Worm (Caenorhabditis elegans) whole organism, late embryonic: ENCODE data around the gene srh-71.
"Not testable (repeated sequence)": the region's sequence is repeated elsewhere in the genome, so short reads cannot be mapped to it uniquely, and the experiment has no call there.

ENCODE experiments used
- C08G9.2 ChIP-seq: sonication (generic microtip); optimal IDR thresholded peaks from 2 replicates; lab custom pipeline; 2016; ENCODE audit warnings: mild to moderate bottlenecking, missing genetic modification characterization, moderate library complexity, missing compliant biosample characterization
- C38D4.7 ChIP-seq: fragments of 200-800 bp; sonication (Bioruptor generic); optimal IDR thresholded peaks from 2 replicates; lab custom pipeline; 2018; ENCODE audit warnings: mild to moderate bottlenecking, missing genetic modification characterization, moderate library complexity, missing compliant biosample characterization
- K02D7.2 ChIP-seq: sonication (generic microtip); optimal IDR thresholded peaks from 2 replicates; lab custom pipeline; 2017; ENCODE audit warnings: mild to moderate bottlenecking, missing genetic modification characterization, missing compliant biosample characterization
- K09A11.1 ChIP-seq: sonication (generic microtip); optimal IDR thresholded peaks from 2 replicates; lab custom pipeline; 2017; ENCODE audit warnings: antibody characterized with exemption, mild to moderate bottlenecking, missing genetic modification characterization, missing compliant biosample characterization; ENCODE audit not compliant: insufficient read depth
- Y22D7AL.16 ChIP-seq: sonication (generic microtip); optimal IDR thresholded peaks from 2 replicates; lab custom pipeline; 2016; ENCODE audit warnings: missing genetic modification characterization, missing compliant biosample characterization
- ahr-1 ChIP-seq: sonication (generic microtip); optimal IDR thresholded peaks from 2 replicates; lab custom pipeline; 2016; ENCODE audit warnings: missing genetic modification characterization, missing compliant biosample characterization
- ceh-14 ChIP-seq: sonication (generic microtip); optimal IDR thresholded peaks from 2 replicates; lab custom pipeline; 2016; ENCODE audit warnings: missing genotype, missing genetic modification characterization, missing compliant biosample characterization
- ceh-22 ChIP-seq: sonication (generic microtip); optimal IDR thresholded peaks from 2 replicates; lab custom pipeline; 2017; ENCODE audit warnings: missing biosample characterization, missing genetic modification characterization
- ceh-30 ChIP-seq: fragments of 150-350 bp; optimal IDR thresholded peaks from 2 replicates; lab custom pipeline; 2014; ENCODE audit warnings: missing biosample characterization, missing genetic modification characterization
- ceh-31 ChIP-seq: sonication (generic microtip); optimal IDR thresholded peaks from 2 replicates; lab custom pipeline; 2016; ENCODE audit warnings: missing genetic modification characterization, missing compliant biosample characterization
- ceh-45 ChIP-seq: fragments of 200-800 bp; sonication (Bioruptor generic); IDR thresholded peaks from 2 replicates; pipeline ENCODE4 v1.3.6; 2022; ENCODE audit warnings: missing genetic modification reagents, missing genetic modification characterization, missing compliant biosample characterization
- ceh-6 ChIP-seq: fragments of 200-800 bp; sonication (Bioruptor generic); optimal IDR thresholded peaks from 2 replicates; lab custom pipeline; 2018; ENCODE audit warnings: mild to moderate bottlenecking, missing genetic modification characterization, missing compliant biosample characterization
- che-1 ChIP-seq: sonication (generic microtip); optimal IDR thresholded peaks from 2 replicates; lab custom pipeline; 2016; ENCODE audit warnings: mild to moderate bottlenecking, missing genetic modification characterization, missing compliant biosample characterization
- dve-1 ChIP-seq: sonication (generic microtip); optimal IDR thresholded peaks from 2 replicates; lab custom pipeline; 2017; ENCODE audit warnings: antibody characterized with exemption, mild to moderate bottlenecking, missing genetic modification characterization, missing compliant biosample characterization
- elt-2 ChIP-seq: sonication (generic microtip); optimal IDR thresholded peaks from 2 replicates; lab custom pipeline; 2016; ENCODE audit warnings: missing genetic modification reagents, missing genetic modification characterization, missing compliant biosample characterization
- eyg-1 ChIP-seq: sonication (generic microtip); optimal IDR thresholded peaks from 2 replicates; lab custom pipeline; 2016; ENCODE audit warnings: missing genotype, missing genetic modification characterization, missing compliant biosample characterization
- lim-6 ChIP-seq: sonication (generic microtip); optimal IDR thresholded peaks from 2 replicates; lab custom pipeline; 2016; ENCODE audit warnings: missing genetic modification characterization, missing compliant biosample characterization
- lin-11 ChIP-seq: fragments of 200-800 bp; sonication (Bioruptor generic); optimal IDR thresholded peaks from 2 replicates; lab custom pipeline; 2018; ENCODE audit warnings: mild to moderate bottlenecking, missing genetic modification characterization, missing compliant biosample characterization
- mec-3 ChIP-seq: sonication (generic microtip); optimal IDR thresholded peaks from 2 replicates; lab custom pipeline; 2016; ENCODE audit warnings: borderline replicate concordance, missing genetic modification characterization, missing compliant biosample characterization
- npax-4 ChIP-seq: sonication (generic microtip); optimal IDR thresholded peaks from 2 replicates; lab custom pipeline; 2016; ENCODE audit warnings: missing genetic modification characterization, missing compliant biosample characterization
- pag-3 ChIP-seq: sonication (generic microtip); optimal IDR thresholded peaks from 2 replicates; lab custom pipeline; 2016; ENCODE audit warnings: missing compliant biosample characterization, missing genetic modification characterization, borderline replicate concordance
- pat-9 ChIP-seq: fragments of 200-800 bp; sonication (Bioruptor generic); optimal IDR thresholded peaks from 2 replicates; lab custom pipeline; 2018; ENCODE audit warnings: mild to moderate bottlenecking, missing genetic modification characterization, moderate library complexity, missing compliant biosample characterization
- pha-2 ChIP-seq: sonication (generic microtip); optimal IDR thresholded peaks from 2 replicates; lab custom pipeline; 2017; ENCODE audit warnings: mild to moderate bottlenecking, missing genetic modification characterization, missing compliant biosample characterization
- pha-4 ChIP-seq: fragments of 150-350 bp; optimal IDR thresholded peaks from 2 replicates; lab custom pipeline; 2018; ENCODE audit warnings: missing biosample characterization, missing genetic modification reagents, missing genetic modification characterization
- pqm-1 ChIP-seq: sonication (generic microtip); optimal IDR thresholded peaks from 2 replicates; lab custom pipeline; 2016; ENCODE audit warnings: missing genetic modification characterization, missing compliant biosample characterization
- pros-1 ChIP-seq: fragments of 150-350 bp; optimal IDR thresholded peaks from 2 replicates; lab custom pipeline; 2014; ENCODE audit warnings: missing biosample characterization, missing genetic modification reagents, missing genetic modification characterization
- ref-2 ChIP-seq: sonication (generic microtip); optimal IDR thresholded peaks from 2 replicates; lab custom pipeline; 2016; ENCODE audit warnings: missing genetic modification characterization, missing compliant biosample characterization
- sdc-2 ChIP-seq: sonication (generic microtip); optimal IDR thresholded peaks from 2 replicates; lab custom pipeline; 2016; ENCODE audit warnings: missing genotype, missing genetic modification characterization, missing compliant biosample characterization
- sox-4 ChIP-seq: sonication (generic microtip); optimal IDR thresholded peaks from 2 replicates; lab custom pipeline; 2017; ENCODE audit warnings: mild to moderate bottlenecking, missing genetic modification characterization, inconsistent platforms, missing compliant biosample characterization
- syd-9 ChIP-seq: sonication (generic microtip); optimal IDR thresholded peaks from 2 replicates; lab custom pipeline; 2016; ENCODE audit warnings: mild to moderate bottlenecking, missing genetic modification characterization, moderate library complexity, missing compliant biosample characterization
- unc-3 ChIP-seq, 2 experiments: fragments of 200-800 bp in 1 of 2; sonication (Bioruptor generic) in 1 of 2; sonication (generic microtip) in 1 of 2; conservative IDR thresholded peaks in 1 of 2; optimal IDR thresholded peaks in 1 of 2; 2 replicates each; pipeline versions ENCODE4 v1.3.6 to Lab custom; 2016 to 2022; ENCODE audit warnings: missing compliant biosample characterization in 2 of 2, missing genetic modification characterization in 2 of 2, missing genetic modification reagents in 1 of 2

Gene srh-71

DNA sequence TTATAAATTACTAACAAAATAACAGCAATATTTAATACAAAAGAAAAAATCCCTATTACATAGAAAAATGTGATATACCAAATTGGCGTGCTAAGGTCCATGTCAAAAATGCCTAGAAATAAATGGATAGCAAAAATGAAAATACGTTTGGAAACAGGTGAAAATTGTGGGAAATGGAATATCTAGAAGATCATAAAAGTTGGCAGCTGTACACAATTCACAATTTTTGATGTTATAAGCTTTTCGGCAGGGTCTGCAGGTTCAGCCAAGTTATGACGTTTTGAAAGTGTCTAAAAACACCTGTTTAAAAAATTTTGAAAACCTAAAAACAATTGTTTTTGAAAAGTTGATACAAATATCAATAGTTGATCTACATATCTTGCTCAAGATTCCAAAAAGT lies 19.5 kb downstream of the srh-71 start, which contains the start of gene sri-42:
Gene sri-42 (minus strand): TSS at position 101 of the 400 bp plus-strand sequence.
- TF ChIP-seq ceh-14, pat-9, pqm-1 (tag; lab: Kevin White, UChicago): not testable (repeated sequence)

DNA sequence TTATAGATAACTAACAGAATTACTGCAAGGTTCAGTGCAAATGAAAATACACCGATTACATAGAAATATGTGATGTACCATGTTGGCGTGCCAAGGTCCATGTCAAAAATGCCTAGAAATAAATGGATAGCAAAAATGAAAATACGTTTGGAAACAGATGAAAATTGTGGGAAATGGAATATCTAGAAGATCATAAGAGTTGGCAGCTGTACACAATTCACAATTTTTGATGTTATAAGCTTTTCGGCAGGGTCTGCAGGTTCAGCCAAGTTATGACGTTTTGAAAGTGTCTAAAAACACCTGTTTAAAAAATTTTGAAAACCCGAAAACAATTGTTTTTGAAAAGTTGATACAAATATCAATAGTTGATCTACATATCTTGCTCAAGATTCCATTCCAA lies 21.2 kb downstream of the srh-71 start, which contains the start of gene sri-43:
Gene sri-43 (minus strand): TSS at position 101 of the 400 bp plus-strand sequence.
- not testable (repeated sequence) for TF ChIP-seq elt-2 (tag; lab: Kevin White, UChicago); sdc-2 (tag; lab: Kevin White, UChicago); ceh-45 (GFP tag; lab: Robert Waterston, UW)

DNA sequence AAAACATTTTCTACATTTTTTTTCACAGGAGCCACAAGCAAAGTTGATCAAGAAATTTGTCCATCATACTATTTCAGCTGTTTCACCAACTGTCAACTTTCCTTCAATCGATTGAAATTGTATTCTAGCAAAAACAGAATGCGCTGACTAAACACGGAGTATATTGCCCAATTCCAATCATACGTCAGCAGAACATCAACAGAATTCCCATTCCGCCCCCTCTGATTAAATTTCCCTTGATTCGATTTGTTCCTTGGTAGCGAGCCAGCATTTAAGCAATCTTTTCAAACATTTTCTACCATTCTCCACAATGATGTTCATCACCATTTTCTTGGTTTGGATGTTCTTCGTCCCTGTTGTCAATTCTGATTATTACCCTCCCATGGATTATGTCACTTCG lies 22.5 kb downstream of the srh-71 start, which contains the start of gene T10D4.15:
Gene T10D4.15 (plus strand): TSS at position 301 of the 400 bp plus-strand sequence.
- TF ChIP-seq ceh-14 (tag; lab: Kevin White, UChicago), result no peak
- TF ChIP-seq dve-1 (tag; lab: Kevin White, UChicago), result no peak
- no peak for TF ChIP-seq Y22D7AL.16 (tag; lab: Kevin White, UChicago)
- TF ChIP-seq pros-1 (tag; lab: Kevin White, UChicago), result no peak
- TF ChIP-seq pag-3 (tag; lab: Kevin White, UChicago), result no peak
- no peak for TF ChIP-seq ceh-6 (GFP tag; lab: Kevin White, UChicago)
- TF ChIP-seq ref-2 (tag; lab: Kevin White, UChicago), result no peak
- TF ChIP-seq ceh-22 (tag; lab: Kevin White, UChicago), result no peak

- TF ChIP-seq C38D4.7 (GFP tag; lab: Kevin White, UChicago) (no peak), unc-3 (GFP tag; conservative IDR thresholded peaks at IDR 0.05; lab: Robert Waterston, UW) (no peak), unc-3 (tag; optimal IDR thresholded peaks at IDR 0.05; lab: Kevin White, UChicago) (no peak), K09A11.1 (tag; lab: Kevin White, UChicago) (no peak), syd-9 (tag; lab: Kevin White, UChicago) (no peak)
Observed at ce11 chrII:3148404-3148803, 25.1 kb downstream of the srh-71 start.

DNA sequence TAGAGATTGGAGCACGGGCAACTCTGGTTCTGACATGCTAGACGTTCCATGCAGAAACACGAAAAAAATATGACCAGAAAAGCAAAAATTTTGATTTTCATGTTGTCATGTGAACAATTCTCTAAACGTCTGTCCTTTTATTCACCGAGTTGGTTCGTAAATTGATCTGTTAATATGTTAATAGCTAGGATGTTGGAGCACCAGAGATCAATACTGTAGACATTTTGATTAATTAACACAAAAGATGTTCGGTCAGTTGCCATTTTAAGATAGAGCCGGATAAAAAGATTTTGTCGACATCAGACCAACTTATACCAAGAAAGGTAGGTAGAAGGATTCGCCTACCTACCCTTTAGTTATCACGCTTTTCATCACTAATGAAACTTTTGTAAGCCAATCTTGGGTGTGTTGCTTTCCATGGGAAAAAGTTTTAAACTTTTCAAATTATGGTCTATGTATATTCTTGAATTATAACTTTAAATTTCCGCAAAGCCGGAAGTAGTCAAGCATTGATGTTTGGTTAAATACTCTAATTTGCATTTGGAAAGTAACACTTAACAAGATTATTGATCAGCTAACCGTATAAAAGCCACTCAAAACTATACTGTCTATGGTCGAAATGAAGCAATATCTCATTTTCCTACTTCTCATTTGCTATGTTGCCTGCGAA lies 26.4 kb downstream of the srh-71 start, which contains the start of the genes T10D4.11 and T10D4.1:
Gene T10D4.11 (minus strand): TSS at position 101 of the 670 bp plus-strand sequence.
Gene T10D4.1 (plus strand): TSS at position 620 of the 670 bp plus-strand sequence.
- TF ChIP-seq ceh-30 (tag; lab: Kevin White, UChicago) (no peak), K02D7.2 (tag; lab: Kevin White, UChicago) (no peak), pqm-1 (tag; lab: Kevin White, UChicago) (no peak)

DNA sequence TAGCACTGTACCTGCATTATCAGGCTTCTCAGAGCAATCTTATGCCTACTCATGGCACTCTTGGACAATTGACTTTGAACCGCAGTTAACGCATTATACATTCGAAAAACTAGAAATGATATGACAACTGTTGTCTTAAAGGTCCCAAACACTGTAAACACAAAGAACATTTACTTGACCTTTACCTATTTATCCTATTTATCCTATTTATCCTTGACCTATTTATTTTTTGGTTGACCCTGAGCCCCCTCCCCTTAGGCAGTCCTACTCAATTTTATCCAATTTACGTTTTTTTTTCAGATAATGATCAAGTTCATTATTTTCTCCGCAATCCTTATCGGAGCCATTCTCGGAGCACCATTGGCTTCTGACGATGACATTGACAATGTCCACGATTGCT lies 28.3 kb downstream of the srh-71 start, which contains the start of the genes T10D4.14 and T10D4.19:
Gene T10D4.14 (minus strand): TSS at position 101 of the 400 bp plus-strand sequence.
Gene T10D4.19 (plus strand): TSS at position 304 of the 400 bp plus-strand sequence.
- TF ChIP-seq lin-11 (tag; lab: Kevin White, UChicago), result no peak

- TF ChIP-seq pha-4 (tag; lab: Kevin White, UChicago) (no peak), Y22D7AL.16 (tag; lab: Kevin White, UChicago) (no peak), pat-9 (tag; lab: Kevin White, UChicago) (no peak), eyg-1 (tag; lab: Kevin White, UChicago) (no peak), mec-3 (tag; lab: Kevin White, UChicago) (no peak), che-1 (tag; lab: Kevin White, UChicago) (no peak), unc-3 (GFP tag; conservative IDR thresholded peaks at IDR 0.05; lab: Robert Waterston, UW) (no peak), unc-3 (tag; optimal IDR thresholded peaks at IDR 0.05; lab: Kevin White, UChicago) (no peak), lim-6 (no peak), sox-4 (tag; lab: Kevin White, UChicago) (no peak), ceh-31 (no peak), pqm-1 (tag; lab: Kevin White, UChicago) (no peak), pha-2 (no peak), npax-4 (tag; lab: Kevin White, UChicago) (no peak), C08G9.2 (tag; lab: Kevin White, UChicago) (no peak), ahr-1 (no peak)
Observed at ce11 chrII:3154383-3154782, 31.1 kb downstream of the srh-71 start, which contains the start of gene sri-32. sri-32 (minus strand) TSS chrII:3154483.
